Worm (Caenorhabditis elegans): ENCODE measurements around the gene C27A7.8.

C27A7.8 gene

ce11 chrV:12162906-12163305, 9.9 kb downstream of the C27A7.8 start, which contains the start of gene srj-4:
Gene srj-4, plus strand, starts transcription at chrV:12163206.
- TF ChIP-seq ref-1 (GFP tag; conservative IDR thresholded peaks at IDR 0.05) (no peak), flt-1 (GFP tag; IDR thresholded peaks at IDR 0.05) (no peak), ztf-29 (GFP tag; IDR thresholded peaks at IDR 0.05) (no peak), T22C8.4 (GFP tag; IDR thresholded peaks at IDR 0.05) (no peak), cog-1 (tag; optimal IDR thresholded peaks at IDR 0.05) (no peak), tab-1 (GFP tag; IDR thresholded peaks at IDR 0.05) (no peak), med-1 (GFP tag; optimal IDR thresholded peaks at IDR 0.05; ENCODE audit: insufficient read depth) (no peak), ztf-23 (GFP tag; IDR thresholded peaks at IDR 0.05) (no peak), klf-2 (GFP tag; conservative IDR thresholded peaks at IDR 0.05) (no peak)

DNA sequence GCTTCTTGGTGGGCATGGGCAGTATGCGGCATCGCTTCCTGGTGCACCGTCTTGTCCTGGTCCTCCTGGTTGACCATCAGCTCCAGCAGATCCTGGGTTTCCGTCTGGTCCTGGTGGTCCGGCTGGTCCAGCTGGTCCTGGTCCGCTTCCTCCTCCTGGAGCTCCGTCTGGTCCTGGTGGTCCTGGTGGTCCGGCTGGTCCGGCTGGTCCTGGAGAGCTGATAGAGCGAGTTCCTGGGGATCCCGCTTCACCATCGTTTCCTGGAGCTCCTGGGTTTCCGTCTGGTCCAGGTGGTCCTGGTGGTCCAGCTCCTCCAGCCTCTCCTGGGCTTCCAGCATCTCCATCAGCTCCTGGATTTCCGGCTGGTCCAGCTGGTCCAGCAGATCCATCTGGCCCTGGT, 14.1 kb downstream of the C27A7.8 start:
- TF ChIP-seq tab-1 (GFP tag; IDR thresholded peaks at IDR 0.05) = no peak

- TF ChIP-seq ztf-23 (GFP tag; IDR thresholded peaks at IDR 0.05) (no peak), med-1 (GFP tag; optimal IDR thresholded peaks at IDR 0.05; ENCODE audit: insufficient read depth) (no peak), klf-2 (GFP tag; conservative IDR thresholded peaks at IDR 0.05) (no peak), ztf-29 (GFP tag; IDR thresholded peaks at IDR 0.05) (no peak), tab-1 (GFP tag; IDR thresholded peaks at IDR 0.05) (no peak), cog-1 (tag; optimal IDR thresholded peaks at IDR 0.05) (no peak), T22C8.4 (GFP tag; IDR thresholded peaks at IDR 0.05) (no peak), flt-1 (GFP tag; IDR thresholded peaks at IDR 0.05) (no peak), ref-1 (GFP tag; conservative IDR thresholded peaks at IDR 0.05) (no peak)
Observed at ce11 chrV:12167653-12168052, 14.7 kb downstream of the C27A7.8 start, which contains the start of gene col-37. Gene col-37, minus strand, starts transcription at chrV:12167753.

ce11 chrV:12170114-12170513, 17.2 kb downstream of the C27A7.8 start, which contains the start of gene ZK863.1:
Gene ZK863.1, minus strand, starts transcription at chrV:12170214.
- TF ChIP-seq klf-2 (GFP tag; conservative IDR thresholded peaks at IDR 0.05) (no peak), tab-1 (GFP tag; IDR thresholded peaks at IDR 0.05) (no peak), ztf-29 (GFP tag; IDR thresholded peaks at IDR 0.05) (no peak), med-1 (GFP tag; optimal IDR thresholded peaks at IDR 0.05; ENCODE audit: insufficient read depth) (no peak), flt-1 (GFP tag; IDR thresholded peaks at IDR 0.05) (no peak), cog-1 (tag; optimal IDR thresholded peaks at IDR 0.05) (no peak), ztf-23 (GFP tag; IDR thresholded peaks at IDR 0.05) (no peak), ref-1 (GFP tag; conservative IDR thresholded peaks at IDR 0.05) (no peak), T22C8.4 (GFP tag; IDR thresholded peaks at IDR 0.05) (no peak)

DNA sequence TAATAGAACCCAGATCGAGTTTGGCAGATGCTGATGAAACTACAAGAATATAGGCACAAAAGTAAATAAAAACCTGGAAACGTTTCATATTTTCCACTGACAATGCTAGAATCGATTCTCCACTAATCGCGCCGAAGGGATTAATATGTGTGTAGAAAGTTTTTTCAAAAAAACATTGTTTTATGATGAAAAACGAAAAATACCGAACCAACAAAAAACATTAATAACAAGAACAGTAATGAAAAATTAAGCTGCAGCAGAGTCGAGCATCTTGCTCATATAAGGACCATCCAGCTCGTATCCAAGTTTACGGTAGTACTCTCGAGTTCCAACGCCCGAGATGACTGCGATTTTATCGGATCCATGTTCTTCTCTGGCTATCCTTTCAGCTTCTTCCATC, 26.4 kb downstream of the C27A7.8 start, which contains the start of gene clec-224:
clec-224 (minus strand) TSS at position 101 of the 400 bp plus-strand sequence.
- TF ChIP-seq ztf-23 (GFP tag; IDR thresholded peaks at IDR 0.05) (no peak), flt-1 (GFP tag; IDR thresholded peaks at IDR 0.05) (no peak), ztf-29 (GFP tag; IDR thresholded peaks at IDR 0.05) (no peak), T22C8.4 (GFP tag; IDR thresholded peaks at IDR 0.05) (no peak), ref-1 (GFP tag; conservative IDR thresholded peaks at IDR 0.05) (no peak)

DNA sequence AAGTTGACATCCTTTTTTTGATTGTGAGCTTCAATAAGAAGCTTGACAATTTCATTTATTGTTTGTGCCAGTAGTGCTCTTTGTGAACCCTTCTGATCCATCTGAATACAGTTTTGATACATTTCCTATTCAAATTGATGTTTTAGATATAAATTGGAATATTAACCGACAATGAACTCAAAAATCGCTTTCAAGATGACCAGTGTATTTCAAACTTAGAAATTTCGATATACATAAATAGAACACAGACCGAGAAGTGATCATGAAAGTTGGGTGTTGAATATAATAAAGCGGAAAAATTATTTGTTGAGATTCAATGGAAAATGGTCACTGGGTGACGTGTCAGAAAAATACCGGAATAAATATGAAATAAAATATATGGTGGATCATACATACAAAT, 28.4 kb downstream of the C27A7.8 start, which contains the start of gene elpc-3:
elpc-3 (minus strand) TSS at position 101 of the 400 bp plus-strand sequence.
- no peak for TF ChIP-seq cog-1 (tag; optimal IDR thresholded peaks at IDR 0.05)
- no peak for TF ChIP-seq klf-2 (GFP tag; conservative IDR thresholded peaks at IDR 0.05)
- no peak for TF ChIP-seq ztf-29 (GFP tag; IDR thresholded peaks at IDR 0.05)
- TF ChIP-seq ref-1 (GFP tag; conservative IDR thresholded peaks at IDR 0.05) = no peak

DNA sequence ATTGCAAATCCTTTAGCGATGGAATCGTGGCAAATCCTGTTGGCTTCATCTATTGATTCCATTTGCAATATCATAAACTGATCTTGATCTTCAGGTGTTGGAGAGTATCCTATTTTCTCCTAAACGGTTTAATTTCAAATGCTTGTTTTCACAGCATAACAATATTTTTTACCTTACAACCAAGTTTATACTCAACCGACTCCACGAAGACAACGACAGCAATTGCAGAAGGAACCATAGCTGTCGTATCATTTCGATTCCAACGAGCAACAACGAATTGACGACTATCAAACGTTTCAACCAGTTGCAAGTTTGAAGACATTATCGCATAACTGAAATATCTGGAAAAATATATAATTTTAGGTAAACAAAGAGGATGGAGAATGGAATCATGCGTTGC, 30.9 kb downstream of the C27A7.8 start, which contains the start of gene usip-1:
usip-1 (minus strand) TSS at position 341 of the 400 bp plus-strand sequence.
- TF ChIP-seq med-1 (GFP tag; optimal IDR thresholded peaks at IDR 0.05; ENCODE audit: insufficient read depth) (no peak), klf-2 (GFP tag; conservative IDR thresholded peaks at IDR 0.05) (no peak), tab-1 (GFP tag; IDR thresholded peaks at IDR 0.05) (no peak), ztf-23 (GFP tag; IDR thresholded peaks at IDR 0.05) (no peak), cog-1 (tag; optimal IDR thresholded peaks at IDR 0.05) (no peak), T22C8.4 (GFP tag; IDR thresholded peaks at IDR 0.05) (no peak), ref-1 (GFP tag; conservative IDR thresholded peaks at IDR 0.05) (no peak), flt-1 (GFP tag; IDR thresholded peaks at IDR 0.05) (no peak), ztf-29 (GFP tag; IDR thresholded peaks at IDR 0.05) (no peak)

ce11 chrV:12184308-12184999, 31.5 kb downstream of the C27A7.8 start, which contains the start of gene srd-4:
Gene srd-4, plus strand, starts transcription at chrV:12184949.
- TF ChIP-seq ref-1 (GFP tag; conservative IDR thresholded peaks at IDR 0.05) (no peak), klf-2 (GFP tag; conservative IDR thresholded peaks at IDR 0.05) (no peak), ztf-29 (GFP tag; IDR thresholded peaks at IDR 0.05) (no peak), flt-1 (GFP tag; IDR thresholded peaks at IDR 0.05) (no peak), med-1 (GFP tag; optimal IDR thresholded peaks at IDR 0.05; ENCODE audit: insufficient read depth) (no peak), cog-1 (tag; optimal IDR thresholded peaks at IDR 0.05) (no peak), ztf-23 (GFP tag; IDR thresholded peaks at IDR 0.05) (no peak), tab-1 (GFP tag; IDR thresholded peaks at IDR 0.05) (no peak), T22C8.4 (GFP tag; IDR thresholded peaks at IDR 0.05) (no peak)

- TF ChIP-seq cog-1 (tag; optimal IDR thresholded peaks at IDR 0.05) (no peak), T22C8.4 (GFP tag; IDR thresholded peaks at IDR 0.05) (no peak), ztf-29 (GFP tag; IDR thresholded peaks at IDR 0.05) (no peak), ztf-23 (GFP tag; IDR thresholded peaks at IDR 0.05) (no peak), klf-2 (GFP tag; conservative IDR thresholded peaks at IDR 0.05) (no peak)
Observed at ce11 chrV:12187344-12187743, 34.4 kb downstream of the C27A7.8 start, which contains the start of gene ZK863.8. Gene ZK863.8, minus strand, starts transcription at chrV:12187516.

DNA sequence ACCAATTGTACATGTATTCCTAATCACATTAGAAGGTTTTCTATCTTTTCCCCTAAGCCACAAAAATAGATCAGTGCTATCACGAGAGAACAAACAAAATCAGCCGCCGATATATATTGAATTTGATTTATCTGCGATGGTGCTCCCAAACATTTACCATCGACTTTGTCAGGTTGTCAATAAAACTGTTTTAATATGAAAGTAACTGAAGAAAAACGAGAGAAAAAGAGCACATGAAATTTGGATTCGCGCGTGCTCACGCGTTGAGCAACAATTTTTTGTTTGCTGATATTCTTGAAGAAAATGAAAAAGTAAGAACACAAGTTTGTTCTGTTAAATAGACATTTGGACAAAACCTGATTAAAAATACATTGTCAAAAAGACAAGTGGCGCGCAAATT, 35.9 kb downstream of the C27A7.8 start:
- TF ChIP-seq med-1 (GFP tag; optimal IDR thresholded peaks at IDR 0.05; ENCODE audit: insufficient read depth) (no peak), T22C8.4 (GFP tag; IDR thresholded peaks at IDR 0.05) (no peak), flt-1 (GFP tag; IDR thresholded peaks at IDR 0.05) (no peak), ztf-23 (GFP tag; IDR thresholded peaks at IDR 0.05) (no peak), klf-2 (GFP tag; conservative IDR thresholded peaks at IDR 0.05) (no peak), ztf-29 (GFP tag; IDR thresholded peaks at IDR 0.05) (no peak), ref-1 (GFP tag; conservative IDR thresholded peaks at IDR 0.05) (no peak), tab-1 (GFP tag; IDR thresholded peaks at IDR 0.05) (no peak), cog-1 (tag; optimal IDR thresholded peaks at IDR 0.05) (no peak)

Data from whole organism, midembryonic.